Fruit fly (Drosophila melanogaster): ENCODE data around the gene CG31223.
A peak's percentile ranks its signal among the peaks of the same experiment; 100 is the strongest.

- TF ChIP-seq eg (GFP tag; IDR thresholded peaks at IDR 0.05) (no peak), CG6163 (GFP tag; IDR thresholded peaks at IDR 0.05) (0 out of 3 replicates have a peak, but pooled peaks have one; percentile 29), CG4318 (GFP tag; optimal IDR thresholded peaks at IDR 0.05) (no peak), salr (GFP tag; optimal IDR thresholded peaks at IDR 0.05) (no peak), Hr4 (GFP tag; optimal IDR thresholded peaks at IDR 0.05) (no peak), Gug (GFP tag; IDR thresholded peaks at IDR 0.05) (no peak), Hr39 (GFP tag; optimal IDR thresholded peaks at IDR 0.05) (no peak), CG11762 (GFP tag; optimal IDR thresholded peaks at IDR 0.05; ENCODE audit: insufficient read depth) (no peak), Eip93F (GFP tag; optimal IDR thresholded peaks at IDR 0.05) (no peak), cyc (GFP tag; optimal IDR thresholded peaks at IDR 0.05) (no peak), net (GFP tag; optimal IDR thresholded peaks at IDR 0.05) (no peak)
Observed at dm6 chr3R:20791212-20791789, 39.6 kb upstream of the CG31223 start.
